Worm (Caenorhabditis elegans): Measurements from ENCODE around the gene C17C3.15.

C17C3.15 gene

DNA sequence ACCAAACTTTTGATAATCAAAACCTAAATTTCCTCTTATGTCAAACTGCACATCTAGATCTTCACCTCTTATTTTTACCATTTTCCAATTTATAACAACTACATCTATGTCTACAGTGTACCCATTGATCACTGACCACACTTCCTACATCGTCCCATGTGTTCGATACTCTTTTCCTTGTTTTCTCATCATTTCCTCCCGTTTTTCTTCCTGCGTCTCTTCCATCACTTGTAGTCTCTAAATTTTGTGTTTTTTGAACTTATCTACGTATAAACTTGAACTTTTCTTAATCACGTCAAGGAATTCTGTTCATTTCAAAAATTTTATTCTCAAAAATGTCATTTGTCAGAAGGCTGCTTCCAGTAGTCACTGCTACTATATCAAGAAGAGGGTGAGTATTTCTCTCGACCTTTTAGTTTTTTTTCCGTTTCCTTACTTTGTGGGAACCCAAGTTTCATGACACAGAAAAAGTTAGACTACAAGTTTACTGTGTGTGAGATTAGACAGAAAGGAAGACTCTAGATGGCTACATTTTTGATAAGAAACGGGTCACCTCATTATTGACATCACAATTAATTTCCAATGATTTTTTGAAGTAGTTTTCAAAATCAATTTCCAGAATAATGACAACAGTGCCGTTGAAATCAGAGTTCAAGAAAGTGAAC, 1.8 kb downstream of the C17C3.15 start:
- TF ChIP-seq fkh-10 (GFP tag; optimal IDR thresholded peaks at IDR 0.05): no peak
- TF ChIP-seq dve-1 (tag; optimal IDR thresholded peaks at IDR 0.05; ENCODE audit: insufficient read depth): peak; percentile 55
- TF ChIP-seq arid-1 (GFP tag; conservative IDR thresholded peaks at IDR 0.05): no peak
- TF ChIP-seq nhr-10 (tag; optimal IDR thresholded peaks at IDR 0.05): peak; percentile 87
- TF ChIP-seq spr-1 (tag; optimal IDR thresholded peaks at IDR 0.05): no peak
- no peak for TF ChIP-seq gei-8 (GFP tag; optimal IDR thresholded peaks at IDR 0.05)
- peak; percentile 91 for TF ChIP-seq nhr-28 (tag; optimal IDR thresholded peaks at IDR 0.05)
- TF ChIP-seq dmd-9 (GFP tag; IDR thresholded peaks at IDR 0.05): no peak
- TF ChIP-seq unc-130 (GFP tag; optimal IDR thresholded peaks at IDR 0.05): no peak
- no peak for TF ChIP-seq hif-1 (tag; optimal IDR thresholded peaks at IDR 0.05)
- peak; percentile 57 for TF ChIP-seq dmd-6 (GFP tag; IDR thresholded peaks at IDR 0.05)
- peak; percentile 64 for TF ChIP-seq hlh-11 (tag; optimal IDR thresholded peaks at IDR 0.05)
- TF ChIP-seq D1046.2 (GFP tag; IDR thresholded peaks at IDR 0.05): no peak
- TF ChIP-seq T20F7.1 (GFP tag; optimal IDR thresholded peaks at IDR 0.05): peak; percentile 13
- no peak for TF ChIP-seq ztf-11 (tag; optimal IDR thresholded peaks at IDR 0.05)
- TF ChIP-seq lin-38 (GFP tag; IDR thresholded peaks at IDR 0.05): no peak
- TF ChIP-seq php-3 (GFP tag; IDR thresholded peaks at IDR 0.05): no peak
- TF ChIP-seq ama-1 (optimal IDR thresholded peaks at IDR 0.05): no peak
- no peak for TF ChIP-seq lin-15B (tag; optimal IDR thresholded peaks at IDR 0.05)
- TF ChIP-seq mxl-3 (GFP tag; optimal IDR thresholded peaks at IDR 0.05): peak; percentile 6
- TF ChIP-seq dpl-1 (GFP tag; optimal IDR thresholded peaks at IDR 0.05): peak; percentile 22
- TF ChIP-seq ceh-44 (GFP tag; IDR thresholded peaks at IDR 0.05): no peak
- peak; percentile 22 for TF ChIP-seq mes-2 (tag; optimal IDR thresholded peaks at IDR 0.05; ENCODE audit: poor library complexity, severe bottlenecking)
- TF ChIP-seq daf-19 (GFP tag; conservative IDR thresholded peaks at IDR 0.05): no peak
- TF ChIP-seq ceh-62 (tag; optimal IDR thresholded peaks at IDR 0.05): no peak
- TF ChIP-seq aha-1 (tag): peak; percentile 82
- no peak for TF ChIP-seq ceh-32 (tag; optimal IDR thresholded peaks at IDR 0.05; ENCODE audit: poor library complexity)
- peak; percentile 71 for TF ChIP-seq cey-2 (tag; optimal IDR thresholded peaks at IDR 0.05; ENCODE audit: borderline replicate concordance, insufficient read depth)
- TF ChIP-seq unc-62 (GFP tag; optimal IDR thresholded peaks at IDR 0.05 in 1 of 2): no peak
- TF ChIP-seq unc-62 (tag; optimal IDR thresholded peaks at IDR 0.05): no peak
- TF ChIP-seq Y5F2A.4 (GFP tag; optimal IDR thresholded peaks at IDR 0.05): no peak
- TF ChIP-seq ceh-82 (tag; optimal IDR thresholded peaks at IDR 0.05): no peak
- TF ChIP-seq nhr-6 (tag; optimal IDR thresholded peaks at IDR 0.05): peak; percentile 19
- TF ChIP-seq ZK546.5 (tag; optimal IDR thresholded peaks at IDR 0.05): no peak
- peak; percentile 52 for TF ChIP-seq hlh-30 (tag; optimal IDR thresholded peaks at IDR 0.05; ENCODE audit: insufficient read depth)
- no peak for TF ChIP-seq mxl-2 (GFP tag; conservative IDR thresholded peaks at IDR 0.05)
- no peak for TF ChIP-seq ctbp-1 (GFP tag; IDR thresholded peaks at IDR 0.05)
- TF ChIP-seq dmd-8 (GFP tag; IDR thresholded peaks at IDR 0.05): no peak
- TF ChIP-seq F49E8.2 (tag; optimal IDR thresholded peaks at IDR 0.05; ENCODE audit: borderline replicate concordance): no peak
- TF ChIP-seq snpc-1.2 (GFP tag; IDR thresholded peaks at IDR 0.05): no peak
- no peak for TF ChIP-seq F10B5.3 (tag; optimal IDR thresholded peaks at IDR 0.05)
- TF ChIP-seq set-16 (GFP tag; IDR thresholded peaks at IDR 0.05): no peak
- no peak for TF ChIP-seq zfp-3 (GFP tag; conservative IDR thresholded peaks at IDR 0.05)
- no peak for TF ChIP-seq nhr-237 (tag; optimal IDR thresholded peaks at IDR 0.05)
- TF ChIP-seq nhr-42 (GFP tag; IDR thresholded peaks at IDR 0.05): no peak
- TF ChIP-seq unc-39 (tag; optimal IDR thresholded peaks at IDR 0.05): no peak
- no peak for TF ChIP-seq zip-2 (tag; optimal IDR thresholded peaks at IDR 0.05)
- TF ChIP-seq ceh-28 (tag; optimal IDR thresholded peaks at IDR 0.05): no peak
- no peak for TF ChIP-seq nhr-77 (tag; optimal IDR thresholded peaks at IDR 0.05)
- no peak for TF ChIP-seq Y105C5A.15 (GFP tag; IDR thresholded peaks at IDR 0.05)
- peak; percentile 51 for TF ChIP-seq hmg-1.1 (GFP tag; IDR thresholded peaks at IDR 0.05)
